Fruit fly (Drosophila melanogaster) whole organism, embryonic: ENCODE measurements around the gene p115.

Experiments used
- CG10565 ChIP-seq: fragments of 200-800 bp; sonication (Bioruptor generic); optimal IDR thresholded peaks from 3 replicates; lab custom pipeline; 2016; ENCODE audit warnings: missing biosample characterization, mild to moderate bottlenecking, missing genetic modification characterization
- CG12236 ChIP-seq: fragments of 200-800 bp; sonication (Bioruptor generic); optimal IDR thresholded peaks from 2 replicates; lab custom pipeline; 2016; ENCODE audit warnings: missing biosample characterization, missing genetic modification characterization
- CG17829 ChIP-seq: fragments of 200-800 bp; optimal IDR thresholded peaks from 2 replicates; lab custom pipeline; 2019; ENCODE audit warnings: missing biosample characterization, mild to moderate bottlenecking, missing genetic modification characterization, moderate library complexity
- CG18599 ChIP-seq: fragments of 200-800 bp; sonication (Bioruptor generic); optimal IDR thresholded peaks from 3 replicates; lab custom pipeline; 2017; ENCODE audit warnings: missing biosample characterization, missing genetic modification characterization, mild to moderate bottlenecking, moderate library complexity, missing genetic modification reagents
- CG2678 ChIP-seq: fragments of 200-800 bp; sonication (Bioruptor generic); optimal IDR thresholded peaks from 3 replicates; lab custom pipeline; 2019; ENCODE audit warnings: missing biosample characterization, mild to moderate bottlenecking, missing genetic modification characterization, moderate library complexity
- CG2889 ChIP-seq: fragments of 200-800 bp; sonication (Bioruptor generic); IDR thresholded peaks from 3 replicates; pipeline ENCODE4 v1.3.6; 2022; ENCODE audit warnings: missing biosample characterization, missing genetic modification characterization
- CG30020 ChIP-seq: fragments of 200-800 bp; optimal IDR thresholded peaks from 2 replicates; lab custom pipeline; 2019; ENCODE audit warnings: missing biosample characterization, mild to moderate bottlenecking, missing genetic modification characterization, moderate library complexity
- CG31224 ChIP-seq: fragments of 200-800 bp; sonication (Bioruptor generic); IDR thresholded peaks from 2 replicates; pipeline ENCODE4 v1.3.6; 2022; ENCODE audit warnings: missing biosample characterization, missing genetic modification characterization
- CG34224 ChIP-seq: fragments of 200-800 bp; sonication (Bioruptor generic); IDR thresholded peaks from 3 replicates; pipeline ENCODE4 v1.3.6; 2022; ENCODE audit warnings: missing biosample characterization, missing genetic modification characterization; ENCODE audit not compliant: partially characterized antibody
- CG42726 ChIP-seq: fragments of 200-800 bp; sonication (Bioruptor generic); IDR thresholded peaks from 2 replicates; pipeline ENCODE4 v1.3.6; 2022; ENCODE audit warnings: missing biosample characterization, missing genetic modification characterization; ENCODE audit not compliant: partially characterized antibody
- CG4617 ChIP-seq: fragments of 200-800 bp; sonication (Bioruptor generic); optimal IDR thresholded peaks from 3 replicates; lab custom pipeline; 2016; ENCODE audit warnings: missing biosample characterization, missing genetic modification characterization, borderline replicate concordance
- CG5953 ChIP-seq: fragments of 200-800 bp; sonication (Bioruptor generic); IDR thresholded peaks from 2 replicates; pipeline ENCODE4 v1.3.6; 2022; ENCODE audit warnings: missing biosample characterization, missing genetic modification characterization
- CG6791 ChIP-seq: fragments of 200-800 bp; sonication (Bioruptor generic); IDR thresholded peaks from 3 replicates; pipeline ENCODE4 v1.3.6; 2022; ENCODE audit warnings: missing biosample characterization, missing genetic modification characterization; ENCODE audit not compliant: partially characterized antibody
- CG7556 ChIP-seq: fragments of 200-800 bp; sonication (Bioruptor generic); optimal IDR thresholded peaks from 2 replicates; lab custom pipeline; 2017; ENCODE audit warnings: missing biosample characterization, mild to moderate bottlenecking, missing genetic modification characterization
- CG8089 ChIP-seq: fragments of 200-800 bp; sonication (Bioruptor generic); optimal IDR thresholded peaks from 3 replicates; lab custom pipeline; 2016; ENCODE audit warnings: missing biosample characterization, missing genetic modification characterization
- CG8924 ChIP-seq: fragments of 200-800 bp; optimal IDR thresholded peaks from 3 replicates; lab custom pipeline; 2019; ENCODE audit warnings: missing biosample characterization, mild to moderate bottlenecking, missing genetic modification characterization, moderate library complexity
- CG9215 ChIP-seq: fragments of 200-800 bp; sonication (Bioruptor generic); IDR thresholded peaks from 2 replicates; pipeline ENCODE4 v1.3.6; 2022; ENCODE audit warnings: missing biosample characterization, missing genetic modification characterization
- D19A ChIP-seq: fragments of 200-800 bp; optimal IDR thresholded peaks from 3 replicates; lab custom pipeline; 2019; ENCODE audit warnings: missing biosample characterization, mild to moderate bottlenecking, missing genetic modification characterization, moderate library complexity
- Dad ChIP-seq: fragments of 200-800 bp; sonication (Bioruptor generic); optimal IDR thresholded peaks from 3 replicates; lab custom pipeline; 2016; ENCODE audit warnings: missing biosample characterization, missing genetic modification characterization
- Dfd ChIP-seq, 2 experiments: fragments of >200 bp; optimal IDR thresholded peaks; 2 replicates each; lab custom pipeline; 2017; ENCODE audit warnings: missing biosample characterization in 2 of 2, missing genetic modification characterization in 2 of 2
- Doc2 ChIP-seq: fragments of 200-800 bp; sonication (Bioruptor generic); IDR thresholded peaks from 2 replicates; pipeline ENCODE4 v1.3.6; 2022; ENCODE audit warnings: missing biosample characterization, missing genetic modification characterization
- Doc3 ChIP-seq: fragments of 200-800 bp; sonication (Bioruptor generic); IDR thresholded peaks from 3 replicates; pipeline ENCODE4 v1.3.6; 2022; ENCODE audit warnings: missing biosample characterization, missing genetic modification characterization; ENCODE audit not compliant: partially characterized antibody
- HHEX ChIP-seq: fragments of 200-800 bp; sonication (Bioruptor generic); optimal IDR thresholded peaks from 3 replicates; lab custom pipeline; 2017; ENCODE audit warnings: missing biosample characterization, mild to moderate bottlenecking, missing genetic modification characterization, missing genetic modification reagents
- Hr78 ChIP-seq, 2 experiments: fragments of 200-800 bp in 1 of 2; fragments of >200 bp in 1 of 2; sonication (Bioruptor generic) in 1 of 2; optimal IDR thresholded peaks; 2 replicates each; lab custom pipeline; 2017 to 2019; ENCODE audit warnings: missing biosample characterization in 2 of 2, missing genetic modification characterization in 2 of 2, mild to moderate bottlenecking in 1 of 2, moderate library complexity in 1 of 2
- MESR4 ChIP-seq: fragments of 200-800 bp; sonication (Bioruptor generic); optimal IDR thresholded peaks from 2 replicates; lab custom pipeline; 2018; ENCODE audit warnings: missing biosample characterization, mild to moderate bottlenecking, missing genetic modification characterization, moderate library complexity
- Nf-YC ChIP-seq: fragments of 200-800 bp; optimal IDR thresholded peaks from 3 replicates; lab custom pipeline; 2019; ENCODE audit warnings: missing biosample characterization, mild to moderate bottlenecking, missing genetic modification characterization, moderate library complexity
- Rx ChIP-seq: fragments of 200-800 bp; sonication (Bioruptor generic); IDR thresholded peaks from 2 replicates; pipeline ENCODE4 v1.3.6; 2022; ENCODE audit warnings: missing biosample characterization, missing genetic modification characterization
- Usf ChIP-seq: fragments of 200-800 bp; sonication (Bioruptor generic); optimal IDR thresholded peaks from 2 replicates; lab custom pipeline; 2017; ENCODE audit warnings: missing genotype, missing biosample characterization, missing genetic modification characterization
- az2 ChIP-seq: fragments of 200-800 bp; sonication (Bioruptor generic); optimal IDR thresholded peaks from 3 replicates; lab custom pipeline; 2016; ENCODE audit warnings: missing biosample characterization, missing genetic modification characterization
- bab2 ChIP-seq: fragments of 200-800 bp; sonication (Bioruptor generic); optimal IDR thresholded peaks from 2 replicates; lab custom pipeline; 2016; ENCODE audit warnings: missing biosample characterization, missing genetic modification characterization
- bcd ChIP-seq: fragments of 200-800 bp; sonication (Bioruptor generic); optimal IDR thresholded peaks from 2 replicates; lab custom pipeline; 2017; ENCODE audit warnings: missing biosample characterization, mild to moderate bottlenecking, missing genetic modification characterization
- chn ChIP-seq: fragments of 200-800 bp; sonication (Bioruptor generic); optimal IDR thresholded peaks from 2 replicates; lab custom pipeline; 2016; ENCODE audit warnings: missing biosample characterization, missing genetic modification characterization
- ci ChIP-seq: fragments of 200-800 bp; sonication (Bioruptor generic); IDR thresholded peaks from 3 replicates; pipeline ENCODE4 v1.3.6; 2022; ENCODE audit warnings: missing biosample characterization, missing genetic modification characterization
- dan ChIP-seq: fragments of 200-800 bp; sonication (Bioruptor generic); IDR thresholded peaks from 2 replicates; pipeline ENCODE4 v1.3.6; 2022; ENCODE audit warnings: missing biosample characterization, missing genetic modification characterization
- dati ChIP-seq: fragments of 200-800 bp; sonication (Bioruptor generic); IDR thresholded peaks from 2 replicates; pipeline ENCODE4 v1.3.6; 2022; ENCODE audit warnings: missing biosample characterization, missing genetic modification characterization
- ind ChIP-seq: fragments of 200-800 bp; sonication (Bioruptor generic); optimal IDR thresholded peaks from 3 replicates; lab custom pipeline; 2016; ENCODE audit warnings: missing biosample characterization, missing genetic modification characterization
- klu ChIP-seq: fragments of 200-800 bp; sonication (Bioruptor generic); IDR thresholded peaks from 2 replicates; pipeline ENCODE4 v1.3.6; 2022; ENCODE audit warnings: missing biosample characterization, missing genetic modification characterization
- nerfin-1 ChIP-seq: fragments of 200-800 bp; sonication (Bioruptor generic); optimal IDR thresholded peaks from 3 replicates; lab custom pipeline; 2019; ENCODE audit warnings: missing biosample characterization, mild to moderate bottlenecking, missing genetic modification characterization, moderate library complexity
- odd ChIP-seq: fragments of 200-800 bp; sonication (Bioruptor generic); optimal IDR thresholded peaks from 2 replicates; lab custom pipeline; 2017; ENCODE audit warnings: missing biosample characterization, mild to moderate bottlenecking, missing genetic modification characterization
- pb ChIP-seq: fragments of 200-800 bp; sonication (Bioruptor generic); optimal IDR thresholded peaks from 3 replicates; lab custom pipeline; 2016; ENCODE audit warnings: missing biosample characterization, missing genetic modification characterization
- pum ChIP-seq: fragments of 200-800 bp; sonication (Bioruptor generic); optimal IDR thresholded peaks from 2 replicates; lab custom pipeline; 2016; ENCODE audit warnings: missing biosample characterization, missing genetic modification characterization
- pzg ChIP-seq: fragments of 200-800 bp; sonication (Bioruptor generic); optimal IDR thresholded peaks from 3 replicates; lab custom pipeline; 2018; ENCODE audit warnings: missing biosample characterization, mild to moderate bottlenecking, missing genetic modification characterization, moderate library complexity
- sens-2 ChIP-seq: fragments of 200-800 bp; sonication (Bioruptor generic); IDR thresholded peaks from 2 replicates; pipeline ENCODE4 v1.3.6; 2022; ENCODE audit warnings: missing biosample characterization, missing genetic modification characterization
- slp2 ChIP-seq: fragments of 200-800 bp; sonication (Bioruptor generic); optimal IDR thresholded peaks from 2 replicates; lab custom pipeline; 2016; ENCODE audit warnings: missing biosample characterization, missing genetic modification characterization
- sqz ChIP-seq: fragments of 200-800 bp; sonication (Bioruptor generic); optimal IDR thresholded peaks from 3 replicates; lab custom pipeline; 2018; ENCODE audit warnings: missing biosample characterization, mild to moderate bottlenecking, missing genetic modification characterization
- tgo ChIP-seq: fragments of 200-800 bp; sonication (Bioruptor generic); IDR thresholded peaks from 3 replicates; pipeline ENCODE4 v1.3.6; 2022; ENCODE audit warnings: missing biosample characterization, missing genetic modification characterization
- vnd ChIP-seq: fragments of 200-800 bp; sonication (Bioruptor generic); IDR thresholded peaks from 3 replicates; pipeline ENCODE4 v1.3.6; 2022; ENCODE audit warnings: missing biosample characterization, missing genetic modification characterization; ENCODE audit not compliant: partially characterized antibody
- wek ChIP-seq: fragments of 200-800 bp; sonication (Bioruptor generic); optimal IDR thresholded peaks from 3 replicates; lab custom pipeline; 2018; ENCODE audit warnings: missing biosample characterization, mild to moderate bottlenecking, missing genetic modification characterization, moderate library complexity
- zf30C ChIP-seq: fragments of 200-800 bp; sonication (Bioruptor generic); optimal IDR thresholded peaks from 3 replicates; lab custom pipeline; 2018; ENCODE audit warnings: missing biosample characterization, mild to moderate bottlenecking, missing genetic modification characterization

Gene p115

DNA sequence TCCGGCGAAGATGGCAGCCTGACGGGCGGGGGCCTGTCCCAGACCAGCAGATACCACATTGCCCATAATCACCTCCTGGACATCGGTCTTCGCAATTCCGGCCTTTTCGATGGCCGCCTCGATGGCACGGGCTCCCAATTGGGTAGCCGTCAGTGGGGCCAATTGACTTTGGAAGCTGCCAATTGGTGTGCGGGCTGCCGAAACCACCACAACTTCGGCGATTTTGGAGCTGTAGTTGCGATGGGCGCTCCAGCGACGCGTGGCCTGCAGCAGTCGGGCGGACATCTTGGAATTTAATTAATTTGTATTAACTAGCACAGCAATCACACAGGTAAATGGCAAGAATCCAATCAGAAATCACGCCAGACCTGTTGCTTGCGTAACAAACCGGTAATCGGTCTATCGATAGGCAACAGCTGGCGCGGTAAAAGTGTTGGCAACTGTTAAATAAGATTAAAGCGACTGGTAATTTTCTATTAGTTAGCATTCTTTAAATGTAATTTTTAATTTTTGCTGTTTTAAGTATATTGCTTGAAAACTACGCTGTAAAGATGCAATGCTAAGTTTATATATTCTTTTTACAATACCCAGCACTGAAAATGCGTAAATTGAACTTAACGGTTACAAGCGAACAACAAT, 5.3 kb upstream of the p115 start, which contains the start of gene Acat1 (continued):
- TF ChIP-seq CG9215 (0 out of 2 replicates have a peak, but pooled peaks have one; percentile 13), CG8089 (no peak), chn (peak; percentile 53), CG18599 (GFP tag; lab: Kevin White, UChicago) (peak; percentile 74), Rx (peak; percentile 44), Nf-YC (tag; lab: Kevin White, UChicago) (peak; percentile 42), sqz (no peak), CG4617 (GFP tag; lab: Kevin White, UChicago) (no peak), CG42726 (no peak), CG31224 (GFP tag; lab: Robert Waterston, UW) (0 out of 2 replicates have a peak, but pooled peaks have one; percentile 30), Doc3 (GFP tag; lab: Robert Waterston, UW) (0 out of 3 replicates have a peak, but pooled peaks have one; percentile 17), vnd (GFP tag; lab: Robert Waterston, UW) (no peak), CG10565 (GFP tag; lab: Kevin White, UChicago) (no peak), Dfd (GFP tag; optimal IDR thresholded peaks at IDR 0.05; lab: Kevin White, UChicago) (no peak), zf30C (GFP tag; lab: Kevin White, UChicago) (no peak), az2 (GFP tag; lab: Kevin White, UChicago) (peak; percentile 49), Usf (no peak), sens-2 (GFP tag; lab: Robert Waterston, UW) (peak; percentile 27; the same call in 1 of the 2 replicates), Dad (peak; percentile 38), CG12236 (peak; percentile 15), odd (GFP tag; lab: Kevin White, UChicago) (no peak), CG8924 (tag; lab: Kevin White, UChicago) (peak; percentile 41), CG17829 (tag; lab: Kevin White, UChicago) (peak; percentile 43), bcd (GFP tag; lab: Kevin White, UChicago) (peak; percentile 42), CG34224 (GFP tag; lab: Robert Waterston, UW) (peak; percentile 58; the same call in 2 of the 3 replicates), ci (GFP tag; lab: Robert Waterston, UW) (peak; percentile 76), CG2678 (tag; lab: Kevin White, UChicago) (peak; percentile 58), CG7556 (GFP tag; lab: Kevin White, UChicago) (peak; percentile 58), nerfin-1 (tag; lab: Kevin White, UChicago) (no peak), dati (GFP tag; lab: Robert Waterston, UW) (no peak), CG30020 (tag; lab: Kevin White, UChicago) (no peak), tgo (GFP tag; lab: Robert Waterston, UW) (peak; percentile 51), CG2889 (GFP tag; lab: Robert Waterston, UW) (no peak), D19A (tag; lab: Kevin White, UChicago) (peak; percentile 46), bab2 (peak; percentile 35), HHEX (GFP tag; lab: Kevin White, UChicago) (peak; percentile 38), pb (GFP tag; lab: Kevin White, UChicago) (no peak), klu (peak; percentile 32; the same call in 1 of the 2 replicates), Doc2 (GFP tag; lab: Robert Waterston, UW) (no peak), pzg (peak; percentile 50), Hr78 (GFP tag; optimal IDR thresholded peaks at IDR 0.05; lab: Kevin White, UChicago) (no peak), slp2 (GFP tag; lab: Kevin White, UChicago) (no peak), ind (GFP tag; lab: Kevin White, UChicago) (peak; percentile 56), wek (GFP tag; lab: Kevin White, UChicago) (no peak), CG6791 (GFP tag; lab: Robert Waterston, UW) (peak; percentile 61), dan (no peak), pum (GFP tag; lab: Kevin White, UChicago) (peak; percentile 27), MESR4 (GFP tag; lab: Kevin White, UChicago) (peak; percentile 65), CG5953 (GFP tag; lab: Robert Waterston, UW) (0 out of 2 replicates have a peak, but pooled peaks have one; percentile 40)
